Worm (Caenorhabditis elegans): ENCODE measurements around the gene gst-18.

DNA sequence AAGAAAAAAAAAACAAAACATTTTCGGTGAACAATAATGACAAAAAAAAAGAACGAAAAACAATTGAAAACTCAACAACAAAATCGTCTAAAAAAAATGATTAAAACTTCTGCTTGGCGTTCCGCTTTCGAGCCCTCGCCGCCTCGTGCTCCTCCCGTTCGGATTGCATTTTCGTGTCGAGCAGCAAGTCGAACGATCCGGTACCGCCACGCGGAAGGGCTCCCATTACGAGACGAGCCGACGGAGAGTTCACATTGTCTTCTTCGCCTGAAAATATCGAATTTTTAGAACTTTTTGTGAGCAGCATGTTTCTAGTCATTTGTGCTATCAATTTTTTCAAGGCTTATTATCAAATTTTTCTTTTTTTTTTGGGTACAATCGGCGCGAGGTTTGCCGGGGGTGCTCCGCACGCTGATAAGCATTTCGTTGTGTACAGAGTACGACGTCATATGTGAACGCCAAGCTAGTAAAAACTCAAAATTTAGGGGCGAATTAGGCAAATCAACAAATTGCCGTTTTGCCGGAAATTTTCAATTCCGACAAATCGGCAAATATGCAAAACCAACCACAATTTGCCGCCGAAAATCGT lies 40.1 kb upstream of the gst-18 start:
- TF ChIP-seq egl-27 (tag; optimal IDR thresholded peaks at IDR 0.05), result no peak
- TF ChIP-seq aly-2 (tag; optimal IDR thresholded peaks at IDR 0.05), result no peak
- TF ChIP-seq nhr-77 (tag; optimal IDR thresholded peaks at IDR 0.05), result peak; percentile 73
- no peak for TF ChIP-seq ceh-44 (GFP tag; IDR thresholded peaks at IDR 0.05)
